Fruit fly (Drosophila melanogaster) whole organism, embryonic: ENCODE measurements around the gene CG12477.

Source experiments
- Bgb ChIP-seq: fragments of 200-800 bp; sonication (Bioruptor generic); IDR thresholded peaks from 2 replicates; pipeline ENCODE4 v1.3.6; 2022; ENCODE audit warnings: missing biosample characterization, missing genetic modification characterization; ENCODE audit not compliant: partially characterized antibody
- CG10267 ChIP-seq: fragments of 200-800 bp; sonication (Bioruptor generic); optimal IDR thresholded peaks from 2 replicates; lab custom pipeline; 2018; ENCODE audit warnings: missing biosample characterization, mild to moderate bottlenecking, missing genetic modification characterization, moderate library complexity
- CG10543 ChIP-seq: fragments of 200-800 bp; sonication (Bioruptor generic); optimal IDR thresholded peaks from 3 replicates; lab custom pipeline; 2017; ENCODE audit warnings: missing biosample characterization, mild to moderate bottlenecking, missing genetic modification characterization, moderate library complexity
- CG11504 ChIP-seq: fragments of 200-800 bp; sonication (Bioruptor generic); optimal IDR thresholded peaks from 3 replicates; lab custom pipeline; 2019; ENCODE audit warnings: missing biosample characterization, mild to moderate bottlenecking, missing genetic modification characterization, moderate library complexity
- CG12236 ChIP-seq: fragments of 200-800 bp; sonication (Bioruptor generic); optimal IDR thresholded peaks from 2 replicates; lab custom pipeline; 2016; ENCODE audit warnings: missing biosample characterization, missing genetic modification characterization
- CG13287 ChIP-seq: fragments of 200-800 bp; sonication (Bioruptor generic); IDR thresholded peaks from 2 replicates; pipeline ENCODE4 v1.3.6; 2022; ENCODE audit warnings: missing biosample characterization, missing genetic modification characterization; ENCODE audit not compliant: partially characterized antibody
- CG13894 ChIP-seq: fragments of 200-800 bp; sonication (Bioruptor generic); optimal IDR thresholded peaks from 3 replicates; lab custom pipeline; 2018; ENCODE audit warnings: missing biosample characterization, mild to moderate bottlenecking, missing genetic modification characterization, moderate library complexity
- CG14860 ChIP-seq: fragments of 200-800 bp; sonication (Bioruptor generic); IDR thresholded peaks from 3 replicates; pipeline ENCODE4 v1.3.6; 2022; ENCODE audit warnings: missing biosample characterization, missing genetic modification characterization; ENCODE audit not compliant: partially characterized antibody
- CG1603 ChIP-seq: fragments of 200-800 bp; sonication (Bioruptor generic); optimal IDR thresholded peaks from 2 replicates; lab custom pipeline; 2019; ENCODE audit warnings: missing biosample characterization, mild to moderate bottlenecking, missing genetic modification characterization, moderate library complexity
- CG17186 ChIP-seq: fragments of 200-800 bp; sonication (Bioruptor generic); optimal IDR thresholded peaks from 3 replicates; lab custom pipeline; 2017; ENCODE audit warnings: missing biosample characterization, missing genetic modification reagents, missing genetic modification characterization
- CG17328 ChIP-seq: fragments of 200-800 bp; sonication (Bioruptor generic); IDR thresholded peaks from 2 replicates; pipeline ENCODE4 v1.3.6; 2022; ENCODE audit warnings: missing biosample characterization, missing genetic modification characterization
- CG18011 ChIP-seq: fragments of 200-800 bp; sonication (Bioruptor generic); optimal IDR thresholded peaks from 2 replicates; lab custom pipeline; 2017; ENCODE audit warnings: missing biosample characterization, missing genetic modification characterization, mild to moderate bottlenecking, moderate library complexity, missing genotype
- CG3281 ChIP-seq: fragments of 200-800 bp; sonication (Bioruptor generic); optimal IDR thresholded peaks from 3 replicates; lab custom pipeline; 2017; ENCODE audit warnings: missing biosample characterization, mild to moderate bottlenecking, missing genetic modification characterization
- CG33557 ChIP-seq: fragments of 200-800 bp; sonication (Bioruptor generic); optimal IDR thresholded peaks from 2 replicates; lab custom pipeline; 2019; ENCODE audit warnings: missing biosample characterization, mild to moderate bottlenecking, missing genetic modification characterization, moderate library complexity
- CG34224 ChIP-seq: fragments of 200-800 bp; sonication (Bioruptor generic); IDR thresholded peaks from 3 replicates; pipeline ENCODE4 v1.3.6; 2022; ENCODE audit warnings: missing biosample characterization, missing genetic modification characterization; ENCODE audit not compliant: partially characterized antibody
- CG3995 ChIP-seq: fragments of 200-800 bp; sonication (Bioruptor generic); optimal IDR thresholded peaks from 3 replicates; lab custom pipeline; 2016; ENCODE audit warnings: missing biosample characterization, missing genetic modification characterization
- CG4617 ChIP-seq: fragments of 200-800 bp; sonication (Bioruptor generic); optimal IDR thresholded peaks from 3 replicates; lab custom pipeline; 2016; ENCODE audit warnings: missing biosample characterization, missing genetic modification characterization, borderline replicate concordance
- CG6254 ChIP-seq: fragments of 200-800 bp; sonication (Bioruptor generic); optimal IDR thresholded peaks from 3 replicates; lab custom pipeline; 2017; ENCODE audit warnings: mild to moderate bottlenecking, missing biosample characterization, missing genetic modification reagents, missing genetic modification characterization
- CG9797 ChIP-seq: fragments of 200-800 bp; sonication (Bioruptor generic); optimal IDR thresholded peaks from 3 replicates; lab custom pipeline; 2018; ENCODE audit warnings: missing biosample characterization, mild to moderate bottlenecking, missing genetic modification characterization
- CTCF ChIP-seq: fragments of 200-800 bp; sonication (Bioruptor generic); optimal IDR thresholded peaks from 2 replicates; lab custom pipeline; 2017; ENCODE audit warnings: missing biosample characterization, mild to moderate bottlenecking, missing genetic modification characterization, moderate library complexity
- D19A ChIP-seq: fragments of 200-800 bp; optimal IDR thresholded peaks from 3 replicates; lab custom pipeline; 2019; ENCODE audit warnings: missing biosample characterization, mild to moderate bottlenecking, missing genetic modification characterization, moderate library complexity
- Dip3 ChIP-seq: fragments of 200-800 bp; sonication (Bioruptor generic); optimal IDR thresholded peaks from 3 replicates; lab custom pipeline; 2016; ENCODE audit warnings: missing biosample characterization, missing genetic modification characterization
- Dll ChIP-seq: fragments of 200-800 bp; sonication (Bioruptor generic); IDR thresholded peaks from 4 replicates; pipeline ENCODE4 v1.3.6; 2022; ENCODE audit warnings: missing biosample characterization, missing genetic modification characterization; ENCODE audit not compliant: partially characterized antibody
- Dp ChIP-seq: fragments of 200-800 bp; sonication (Bioruptor generic); optimal IDR thresholded peaks from 2 replicates; lab custom pipeline; 2018; ENCODE audit warnings: missing biosample characterization, mild to moderate bottlenecking, missing genetic modification characterization, moderate library complexity
- Ets65A ChIP-seq: fragments of 200-800 bp; sonication (Bioruptor generic); peaks from one replicate; lab custom pipeline; 2016; ENCODE audit warnings: missing biosample characterization, missing genetic modification characterization
- HmgZ ChIP-seq: fragments of 200-800 bp; sonication (Bioruptor generic); optimal IDR thresholded peaks from 2 replicates; lab custom pipeline; 2018; ENCODE audit warnings: missing biosample characterization, mild to moderate bottlenecking, missing genetic modification characterization
- MBD-R2 ChIP-seq: fragments of 200-800 bp; sonication (Bioruptor generic); IDR thresholded peaks from 2 replicates; pipeline ENCODE4 v1.3.6; 2022; ENCODE audit warnings: missing biosample characterization, missing genetic modification characterization
- MESR4 ChIP-seq: fragments of 200-800 bp; sonication (Bioruptor generic); optimal IDR thresholded peaks from 2 replicates; lab custom pipeline; 2018; ENCODE audit warnings: missing biosample characterization, mild to moderate bottlenecking, missing genetic modification characterization, moderate library complexity
- Scr ChIP-seq: fragments of 200-800 bp; sonication (Bioruptor generic); IDR thresholded peaks from 2 replicates; pipeline ENCODE4 v1.3.6; 2022; ENCODE audit warnings: missing biosample characterization, missing genetic modification characterization; ENCODE audit not compliant: partially characterized antibody
- Sin3A ChIP-seq: fragments of >200 bp; optimal IDR thresholded peaks from 2 replicates; lab custom pipeline; 2018
- Sry-δ ChIP-seq: fragments of 200-800 bp; sonication (Bioruptor generic); optimal IDR thresholded peaks from 2 replicates; lab custom pipeline; 2016; ENCODE audit warnings: missing biosample characterization, missing genetic modification characterization
- YL-1 ChIP-seq: fragments of 200-800 bp; sonication (Bioruptor generic); optimal IDR thresholded peaks from 3 replicates; lab custom pipeline; 2017; ENCODE audit warnings: missing biosample characterization, mild to moderate bottlenecking, missing genetic modification characterization
- amos ChIP-seq: fragments of 200-800 bp; sonication (Bioruptor generic); IDR thresholded peaks from 2 replicates; pipeline ENCODE4 v1.3.6; 2022; ENCODE audit warnings: missing biosample characterization, missing genetic modification characterization; ENCODE audit not compliant: partially characterized antibody
- ara ChIP-seq: fragments of 200-800 bp; sonication (Bioruptor generic); IDR thresholded peaks from 2 replicates; pipeline ENCODE4 v1.3.6; 2022; ENCODE audit warnings: missing biosample characterization, missing genetic modification characterization
- ato ChIP-seq: fragments of 200-800 bp; sonication (Bioruptor generic); IDR thresholded peaks from 2 replicates; pipeline ENCODE4 v1.3.6; 2022; ENCODE audit warnings: missing biosample characterization, missing genetic modification characterization; ENCODE audit not compliant: partially characterized antibody
- bigmax ChIP-seq: fragments of 200-800 bp; sonication (Bioruptor generic); optimal IDR thresholded peaks from 2 replicates; lab custom pipeline; 2018; ENCODE audit warnings: missing biosample characterization, mild to moderate bottlenecking, missing genetic modification characterization
- br ChIP-seq: fragments of >200 bp; optimal IDR thresholded peaks from 2 replicates; lab custom pipeline; 2017
- bsh ChIP-seq, 2 experiments: fragments of 200-800 bp; sonication (Bioruptor generic); optimal IDR thresholded peaks; 2 replicates each; lab custom pipeline; 2017 to 2018; ENCODE audit warnings: mild to moderate bottlenecking in 2 of 2, missing biosample characterization in 2 of 2, missing genetic modification characterization in 2 of 2, moderate library complexity in 1 of 2
- crc ChIP-seq: fragments of 200-800 bp; sonication (Bioruptor generic); optimal IDR thresholded peaks from 2 replicates; lab custom pipeline; 2016; ENCODE audit warnings: missing biosample characterization, missing genetic modification characterization
- dysf ChIP-seq: fragments of 200-800 bp; sonication (Bioruptor generic); IDR thresholded peaks from 3 replicates; pipeline ENCODE4 v1.3.6; 2022; ENCODE audit warnings: missing biosample characterization, missing genetic modification characterization
- ems ChIP-seq: fragments of 200-800 bp; sonication (Bioruptor generic); optimal IDR thresholded peaks from 3 replicates; lab custom pipeline; 2016; ENCODE audit warnings: missing biosample characterization, missing genetic modification characterization
- gcm ChIP-seq: fragments of 200-800 bp; sonication (Bioruptor generic); optimal IDR thresholded peaks from 2 replicates; lab custom pipeline; 2019; ENCODE audit warnings: missing biosample characterization, mild to moderate bottlenecking, missing genetic modification characterization, moderate library complexity
- insv ChIP-seq, 2 experiments: fragments of 200-800 bp; sonication (Bioruptor generic); optimal IDR thresholded peaks; 3 replicates each; lab custom pipeline; 2016 to 2018; ENCODE audit warnings: missing biosample characterization in 2 of 2, missing genetic modification characterization in 2 of 2
- lab ChIP-seq: fragments of 200-800 bp; sonication (Bioruptor generic); optimal IDR thresholded peaks from 3 replicates; lab custom pipeline; 2017; ENCODE audit warnings: missing biosample characterization, missing genetic modification characterization, mild to moderate bottlenecking, moderate library complexity, missing genetic modification reagents
- lbe ChIP-seq: fragments of 200-800 bp; sonication (Bioruptor generic); optimal IDR thresholded peaks from 2 replicates; lab custom pipeline; 2016; ENCODE audit warnings: missing biosample characterization, mild to moderate bottlenecking, missing genetic modification characterization
- pho ChIP-seq: fragments of 200-800 bp; sonication (Bioruptor generic); optimal IDR thresholded peaks from 2 replicates; lab custom pipeline; 2016; ENCODE audit warnings: missing biosample characterization, missing genetic modification characterization
- pzg ChIP-seq: fragments of 200-800 bp; sonication (Bioruptor generic); optimal IDR thresholded peaks from 3 replicates; lab custom pipeline; 2018; ENCODE audit warnings: missing biosample characterization, mild to moderate bottlenecking, missing genetic modification characterization, moderate library complexity
- repo ChIP-seq: fragments of 200-800 bp; sonication (Bioruptor generic); optimal IDR thresholded peaks from 2 replicates; lab custom pipeline; 2016; ENCODE audit warnings: missing biosample characterization, missing genetic modification characterization
- stwl ChIP-seq: fragments of 200-800 bp; sonication (Bioruptor generic); optimal IDR thresholded peaks from 3 replicates; lab custom pipeline; 2018; ENCODE audit warnings: missing biosample characterization, mild to moderate bottlenecking, missing genetic modification characterization, moderate library complexity
- tx ChIP-seq: fragments of 200-800 bp; sonication (Bioruptor generic); optimal IDR thresholded peaks from 2 replicates; lab custom pipeline; 2016; ENCODE audit warnings: missing biosample characterization, missing genetic modification characterization
- vvl ChIP-seq: fragments of 200-800 bp; sonication (Bioruptor generic); IDR thresholded peaks from 2 replicates; pipeline ENCODE4 v1.3.6; 2022; ENCODE audit warnings: missing biosample characterization, missing genetic modification characterization

The CG12477 gene

dm6 chr3L:18683846-18684245, 39.2 kb downstream of the CG12477 start, which contains the start of gene Chmp1 (continued):
- TF ChIP-seq CG13287 (GFP tag; lab: Robert Waterston, UW) (peak; percentile 62), Bgb (peak; percentile 53; the same call in 1 of the 2 replicates), stwl (peak; percentile 84), bigmax (GFP tag; lab: Kevin White, UChicago) (no peak), CG11504 (peak; percentile 29), HmgZ (peak; percentile 14), ato (GFP tag; lab: Robert Waterston, UW) (no peak), CG6254 (GFP tag; lab: Kevin White, UChicago) (no peak), ems (GFP tag; lab: Kevin White, UChicago) (no peak), CG13894 (tag; lab: Kevin White, UChicago) (no peak), lab (GFP tag; lab: Kevin White, UChicago) (no peak), CG10543 (no peak), CG3995 (GFP tag; lab: Kevin White, UChicago) (peak; percentile 75), Ets65A (no peak), ara (GFP tag; lab: Robert Waterston, UW) (no peak), repo (no peak), MESR4 (peak; percentile 90), CG18011 (GFP tag; lab: Kevin White, UChicago) (peak; percentile 47), YL-1 (peak; percentile 85), D19A (tag; lab: Kevin White, UChicago) (no peak), CG14860 (GFP tag; lab: Robert Waterston, UW) (no peak), Dp (peak; percentile 9), Dip3 (GFP tag; lab: Kevin White, UChicago) (no peak), CTCF (GFP tag; lab: Kevin White, UChicago) (peak; percentile 66), CG17328 (GFP tag; lab: Robert Waterston, UW) (no peak), lbe (GFP tag; lab: Kevin White, UChicago) (no peak), CG3281 (GFP tag; lab: Kevin White, UChicago) (no peak), CG10267 (tag; lab: Kevin White, UChicago) (peak; percentile 1), CG17186 (no peak), CG1603 (tag; lab: Kevin White, UChicago) (peak; percentile 21), Dll (GFP tag; lab: Robert Waterston, UW) (0 out of 4 replicates have a peak, but pooled peaks have one; percentile 12), bsh (GFP tag; optimal IDR thresholded peaks at IDR 0.05; lab: Kevin White, UChicago) (no peak), Sin3A (lab: Kevin White, UChicago) (no peak), CG4617 (GFP tag; lab: Kevin White, UChicago) (peak; percentile 64), tx (GFP tag; lab: Kevin White, UChicago) (no peak), Scr (peak; percentile 36), CG34224 (GFP tag; lab: Robert Waterston, UW) (peak; percentile 11; the same call in 1 of the 3 replicates), amos (peak; percentile 47), MBD-R2 (peak; percentile 45; the same call in 1 of the 2 replicates), pzg (peak; percentile 51), dysf (GFP tag; lab: Robert Waterston, UW) (no peak), Sry-δ (GFP tag; lab: Kevin White, UChicago) (no peak), CG12236 (no peak), vvl (GFP tag; lab: Robert Waterston, UW) (no peak), insv (GFP tag; optimal IDR thresholded peaks at IDR 0.05; lab: Kevin White, UChicago) (peak in 1 of 2 experiments; percentile 93), pho (GFP tag; lab: Kevin White, UChicago) (no peak), CG9797 (GFP tag; lab: Kevin White, UChicago) (peak; percentile 65), br (lab: Kevin White, UChicago) (no peak), CG33557 (GFP tag; lab: Kevin White, UChicago) (no peak), crc (GFP tag; lab: Kevin White, UChicago) (no peak), gcm (GFP tag; lab: Kevin White, UChicago) (no peak)
